Worm (Caenorhabditis elegans) whole organism, young adult: ENCODE data around the gene R13A1.10.
A peak's percentile ranks its signal among the peaks of the same experiment; 100 is the strongest.

Experiments
- C06A6.2 ChIP-seq: fragments of 200-800 bp; sonication (Bioruptor generic); conservative IDR thresholded peaks from 2 replicates; pipeline ENCODE4 v1.3.6; 2022; ENCODE audit warnings: missing genetic modification characterization, missing compliant biosample characterization
- D2030.7 ChIP-seq: fragments of 200-800 bp; sonication (Bioruptor generic); IDR thresholded peaks from 2 replicates; pipeline ENCODE4 v1.3.6; 2022; ENCODE audit warnings: missing genetic modification reagents, missing genetic modification characterization, missing compliant biosample characterization
- F10E7.11 ChIP-seq: sonication (generic microtip); optimal IDR thresholded peaks from 2 replicates; lab custom pipeline; 2017; ENCODE audit warnings: mild to moderate bottlenecking, missing genetic modification characterization, moderate library complexity, missing compliant biosample characterization
- F22D6.2 ChIP-seq: sonication (generic microtip); optimal IDR thresholded peaks from 2 replicates; lab custom pipeline; 2016; ENCODE audit warnings: mild to moderate bottlenecking, missing genetic modification characterization, missing compliant biosample characterization
- F23B12.7 ChIP-seq: sonication (generic microtip); optimal IDR thresholded peaks from 2 replicates; lab custom pipeline; 2017; ENCODE audit warnings: missing genetic modification characterization, mild to moderate bottlenecking, missing compliant biosample characterization, antibody characterized with exemption, moderate library complexity; ENCODE audit not compliant: insufficient read depth
- F52B5.7 ChIP-seq: sonication (generic microtip); optimal IDR thresholded peaks from 2 replicates; lab custom pipeline; 2016; ENCODE audit warnings: mild to moderate bottlenecking, missing genetic modification characterization, missing compliant biosample characterization
- F55B11.4 ChIP-seq: sonication (generic microtip); optimal IDR thresholded peaks from 2 replicates; lab custom pipeline; 2016; ENCODE audit warnings: missing compliant biosample characterization, missing genetic modification characterization, borderline replicate concordance; ENCODE audit not compliant: insufficient read depth
- F57A8.1 ChIP-seq: fragments of 200-800 bp; sonication (Bioruptor generic); optimal IDR thresholded peaks from 2 replicates; lab custom pipeline; 2018; ENCODE audit warnings: mild to moderate bottlenecking, missing genetic modification characterization, moderate library complexity, missing compliant biosample characterization
- T07F8.4 ChIP-seq: sonication (generic microtip); optimal IDR thresholded peaks from 2 replicates; lab custom pipeline; 2016; ENCODE audit warnings: mild to moderate bottlenecking, missing genetic modification characterization, moderate library complexity, missing compliant biosample characterization
- ama-1 ChIP-seq, 3 experiments: fragments of 150-350 bp in 1 of 3; sonication (generic microtip) in 2 of 3; optimal IDR thresholded peaks; 2 replicates each; lab custom pipeline; 2014 to 2018; ENCODE audit warnings: missing biosample characterization in 2 of 3, missing genetic modification characterization in 2 of 3, missing genetic modification reagents in 2 of 3
- aptf-3 ChIP-seq: fragments of 200-800 bp; sonication (Bioruptor generic); IDR thresholded peaks from 2 replicates; pipeline ENCODE4 v1.3.6; 2022; ENCODE audit warnings: missing genetic modification characterization, missing compliant biosample characterization
- athp-1 ChIP-seq: sonication (generic microtip); optimal IDR thresholded peaks from 2 replicates; lab custom pipeline; 2017; ENCODE audit warnings: mild to moderate bottlenecking, missing genetic modification characterization, missing compliant biosample characterization
- attf-3 ChIP-seq: fragments of 200-800 bp; sonication (Bioruptor generic); conservative IDR thresholded peaks from 2 replicates; pipeline ENCODE4 v1.3.6; 2022; ENCODE audit warnings: missing genetic modification reagents, missing genetic modification characterization, missing compliant biosample characterization
- ceh-100 ChIP-seq: fragments of 200-800 bp; sonication (Bioruptor generic); IDR thresholded peaks from 2 replicates; pipeline ENCODE4 v1.3.6; 2022; ENCODE audit warnings: missing genetic modification reagents, missing genetic modification characterization, missing compliant biosample characterization
- ceh-27 ChIP-seq: fragments of 200-800 bp; sonication (Bioruptor generic); optimal IDR thresholded peaks from 2 replicates; lab custom pipeline; 2018; ENCODE audit warnings: mild to moderate bottlenecking, missing genetic modification characterization, moderate library complexity, missing compliant biosample characterization
- ceh-40 ChIP-seq: fragments of 200-800 bp; sonication (Bioruptor generic); IDR thresholded peaks from 2 replicates; pipeline ENCODE4 v1.3.6; 2022; ENCODE audit warnings: missing genetic modification characterization, missing compliant biosample characterization
- ceh-79 ChIP-seq: sonication (generic microtip); optimal IDR thresholded peaks from 2 replicates; lab custom pipeline; 2017; ENCODE audit warnings: mild to moderate bottlenecking, missing genetic modification characterization, missing compliant biosample characterization
- die-1 ChIP-seq: sonication (generic microtip); optimal IDR thresholded peaks from 2 replicates; lab custom pipeline; 2016; ENCODE audit warnings: missing genotype, mild to moderate bottlenecking, missing genetic modification characterization, missing compliant biosample characterization
- egl-44 ChIP-seq: fragments of 200-800 bp; sonication (Bioruptor generic); IDR thresholded peaks from 2 replicates; pipeline ENCODE4 v1.3.6; 2022; ENCODE audit warnings: missing genetic modification reagents, missing genetic modification characterization, missing compliant biosample characterization
- ekl-4 ChIP-seq: fragments of 200-800 bp; sonication (Bioruptor generic); IDR thresholded peaks from 2 replicates; pipeline ENCODE4 v1.3.6; 2022; ENCODE audit warnings: missing genetic modification reagents, missing genetic modification characterization, missing compliant biosample characterization
- ets-4 ChIP-seq: fragments of 200-800 bp; sonication (Bioruptor generic); optimal IDR thresholded peaks from 2 replicates; lab custom pipeline; 2018; ENCODE audit warnings: mild to moderate bottlenecking, missing genetic modification characterization, missing compliant biosample characterization
- fkh-3 ChIP-seq: sonication (generic microtip); optimal IDR thresholded peaks from 2 replicates; lab custom pipeline; 2016; ENCODE audit warnings: mild to moderate bottlenecking, missing genetic modification characterization, missing compliant biosample characterization
- gei-17 ChIP-seq: fragments of 200-800 bp; sonication (Bioruptor generic); optimal IDR thresholded peaks from 2 replicates; lab custom pipeline; 2018; ENCODE audit warnings: mild to moderate bottlenecking, missing genetic modification characterization, missing compliant biosample characterization
- him-1 ChIP-seq: sonication (generic microtip); optimal IDR thresholded peaks from 2 replicates; lab custom pipeline; 2016; ENCODE audit warnings: missing genotype, missing genetic modification reagents, missing genetic modification characterization, missing compliant biosample characterization
- hrde-1 ChIP-seq: sonication (generic microtip); optimal IDR thresholded peaks from 2 replicates; lab custom pipeline; 2016; ENCODE audit warnings: missing genetic modification characterization, mild to moderate bottlenecking, missing compliant biosample characterization, moderate library complexity, missing genotype, missing genetic modification reagents, borderline replicate concordance
- lag-1 ChIP-seq: fragments of 200-800 bp; sonication (Bioruptor generic); IDR thresholded peaks from 2 replicates; pipeline ENCODE4 v1.3.6; 2022; ENCODE audit warnings: missing genetic modification reagents, missing genetic modification characterization, missing compliant biosample characterization
- let-607 ChIP-seq, 2 experiments: fragments of 200-800 bp in 1 of 2; sonication (Bioruptor generic) in 1 of 2; sonication (generic microtip) in 1 of 2; optimal IDR thresholded peaks; 2 replicates each; lab custom pipeline; 2016 to 2018; ENCODE audit warnings: mild to moderate bottlenecking in 2 of 2, missing compliant biosample characterization in 2 of 2, missing genetic modification characterization in 2 of 2, moderate library complexity in 2 of 2, missing genotype in 1 of 2
- lin-26 ChIP-seq: fragments of 200-800 bp; sonication (Bioruptor generic); IDR thresholded peaks from 2 replicates; pipeline ENCODE4 v1.3.6; 2022; ENCODE audit warnings: missing genetic modification reagents, missing genetic modification characterization, missing compliant biosample characterization
- lsl-1 ChIP-seq: fragments of 200-800 bp; sonication (Bioruptor generic); optimal IDR thresholded peaks from 2 replicates; lab custom pipeline; 2018; ENCODE audit warnings: mild to moderate bottlenecking, missing genetic modification characterization, moderate library complexity, missing compliant biosample characterization
- madf-6 ChIP-seq: fragments of 200-800 bp; sonication (Bioruptor generic); IDR thresholded peaks from 2 replicates; pipeline ENCODE4 v1.3.6; 2022; ENCODE audit warnings: missing genetic modification reagents, missing genetic modification characterization, missing compliant biosample characterization
- mxl-1 ChIP-seq: sonication (generic microtip); optimal IDR thresholded peaks from 2 replicates; lab custom pipeline; 2016; ENCODE audit warnings: missing genetic modification characterization, missing compliant biosample characterization
- nfya-1 ChIP-seq: sonication (generic microtip); optimal IDR thresholded peaks from 2 replicates; lab custom pipeline; 2017; ENCODE audit warnings: antibody characterized with exemption, missing compliant biosample characterization, missing genetic modification characterization, borderline replicate concordance; ENCODE audit not compliant: insufficient read depth
- nfyb-1 ChIP-seq: fragments of 200-800 bp; sonication (Bioruptor generic); IDR thresholded peaks from 2 replicates; pipeline ENCODE4 v1.3.6; 2022; ENCODE audit warnings: missing genetic modification reagents, missing genetic modification characterization, missing compliant biosample characterization
- nhr-179 ChIP-seq: sonication (generic microtip); optimal IDR thresholded peaks from 2 replicates; lab custom pipeline; 2016; ENCODE audit warnings: mild to moderate bottlenecking, missing genetic modification characterization, missing compliant biosample characterization
- nhr-80 ChIP-seq: sonication (generic microtip); optimal IDR thresholded peaks from 2 replicates; lab custom pipeline; 2016; ENCODE audit warnings: missing genetic modification characterization, missing compliant biosample characterization
- rec-8 ChIP-seq, 2 experiments: sonication (generic microtip); optimal IDR thresholded peaks; 2 replicates each; lab custom pipeline; 2016; ENCODE audit warnings: mild to moderate bottlenecking in 2 of 2, missing genetic modification characterization in 2 of 2, missing genetic modification reagents in 2 of 2, missing genotype in 2 of 2, missing biosample characterization in 1 of 2, missing compliant biosample characterization in 1 of 2, moderate library complexity in 1 of 2
- somi-1 ChIP-seq: fragments of 200-800 bp; sonication (Bioruptor generic); optimal IDR thresholded peaks from 2 replicates; lab custom pipeline; 2018; ENCODE audit warnings: mild to moderate bottlenecking, missing genetic modification characterization, missing compliant biosample characterization
- tbp1 ChIP-seq: fragments of 200-800 bp; sonication (Bioruptor generic); optimal IDR thresholded peaks from 2 replicates; lab custom pipeline; 2018; ENCODE audit warnings: mild to moderate bottlenecking, missing genetic modification characterization, missing compliant biosample characterization
- zim-3 ChIP-seq: sonication (generic microtip); optimal IDR thresholded peaks from 2 replicates; lab custom pipeline; 2017; ENCODE audit warnings: mild to moderate bottlenecking, missing genetic modification characterization, moderate library complexity, missing compliant biosample characterization
- ztf-25 ChIP-seq: fragments of 200-800 bp; sonication (Bioruptor generic); IDR thresholded peaks from 2 replicates; pipeline ENCODE4 v1.3.6; 2022; ENCODE audit warnings: missing genetic modification reagents, missing genetic modification characterization, missing compliant biosample characterization
- ztf-3 ChIP-seq: fragments of 200-800 bp; sonication (Bioruptor generic); optimal IDR thresholded peaks from 2 replicates; lab custom pipeline; 2018; ENCODE audit warnings: mild to moderate bottlenecking, missing genetic modification characterization, missing compliant biosample characterization

The R13A1.10 gene

DNA sequence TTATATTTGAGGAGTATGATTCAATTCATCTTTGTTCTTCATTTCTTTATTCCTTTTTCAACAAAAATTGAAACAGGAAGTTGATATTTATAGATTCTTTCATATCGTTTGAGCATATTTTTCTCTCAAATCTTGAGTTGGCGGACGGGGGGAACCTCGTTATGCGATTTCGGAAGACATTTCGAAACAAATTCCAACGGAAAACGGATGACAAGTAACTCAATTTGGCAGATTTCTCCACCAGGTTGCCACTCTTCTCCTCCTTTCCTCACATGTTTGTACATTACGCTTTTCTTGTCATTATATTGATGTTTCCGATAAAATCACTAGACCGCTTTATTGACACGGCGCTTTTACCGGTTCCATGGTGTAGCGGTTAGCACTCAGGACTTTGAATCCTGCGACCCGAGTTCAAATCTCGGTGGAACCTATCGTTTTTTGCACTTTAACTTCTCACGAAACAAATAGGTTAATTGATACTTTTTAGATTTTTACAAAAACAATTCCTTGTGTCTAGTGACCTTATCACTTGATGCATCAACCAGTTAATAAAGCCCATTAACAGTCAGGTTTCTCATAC, 48.1 kb upstream of the R13A1.10 start (continued):
- TF ChIP-seq ets-4 (GFP tag; lab: Kevin White, UChicago) (no peak), nfya-1 (tag; lab: Kevin White, UChicago) (no peak), D2030.7 (GFP tag; lab: Robert Waterston, UW) (0 out of 2 replicates have a peak, but pooled peaks have one; percentile 32), him-1 (peak; percentile 54), fkh-3 (tag; lab: Kevin White, UChicago) (no peak), madf-6 (GFP tag; lab: Robert Waterston, UW) (no peak), lin-26 (GFP tag; lab: Robert Waterston, UW) (peak; percentile 79; the same call in 1 of the 2 replicates), nfyb-1 (GFP tag; lab: Robert Waterston, UW) (no peak), F23B12.7 (tag; lab: Kevin White, UChicago) (peak; percentile 39), die-1 (tag; lab: Kevin White, UChicago) (peak; percentile 37), gei-17 (no peak), ztf-3 (GFP tag; lab: Kevin White, UChicago) (no peak), F57A8.1 (GFP tag; lab: Kevin White, UChicago) (no peak), nhr-179 (no peak), zim-3 (tag; lab: Kevin White, UChicago) (no peak), hrde-1 (tag; lab: Kevin White, UChicago) (no peak), ceh-40 (GFP tag; lab: Robert Waterston, UW) (no peak), lsl-1 (GFP tag; lab: Kevin White, UChicago) (no peak), somi-1 (GFP tag; lab: Kevin White, UChicago) (no peak), ceh-100 (GFP tag; lab: Robert Waterston, UW) (no peak), tbp1 (GFP tag; lab: Kevin White, UChicago) (peak; percentile 91), ztf-25 (GFP tag; lab: Robert Waterston, UW) (0 out of 2 replicates have a peak, but pooled peaks have one; percentile 9), nhr-80 (tag; lab: Kevin White, UChicago) (no peak), F22D6.2 (tag; lab: Kevin White, UChicago) (no peak), ceh-27 (GFP tag; lab: Kevin White, UChicago) (no peak), let-607 (tag; optimal IDR thresholded peaks at IDR 0.05; lab: Kevin White, UChicago) (no peak), F55B11.4 (tag; lab: Kevin White, UChicago) (no peak), T07F8.4 (no peak)
- TF ChIP-seq, all 124 proteins: peak for 12

DNA sequence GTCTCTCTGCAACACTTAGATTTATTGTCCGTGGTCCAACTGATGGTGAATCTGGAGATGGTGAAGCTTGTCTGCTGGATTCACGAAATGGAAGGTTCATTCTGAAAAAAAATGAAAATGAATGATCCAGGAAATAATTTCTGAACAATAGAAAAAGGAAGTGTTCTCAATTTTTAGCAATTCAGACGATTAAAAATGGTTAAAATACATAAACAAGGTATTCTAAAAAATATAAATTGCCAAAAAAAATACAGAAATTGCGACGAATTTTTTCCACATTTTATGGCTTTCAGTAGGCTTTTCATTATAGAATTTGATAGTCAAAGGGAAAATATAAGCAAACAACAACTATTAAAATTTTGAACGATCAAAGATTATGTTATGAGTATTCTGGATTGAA, 36.2 kb upstream of the R13A1.10 start, which contains the start of gene glb-2:
Gene glb-2 (minus strand): TSS at position 101 of the 400 bp plus-strand sequence.
- TF ChIP-seq mxl-1 (no peak), D2030.7 (GFP tag; lab: Robert Waterston, UW) (no peak), somi-1 (GFP tag; lab: Kevin White, UChicago) (no peak), C06A6.2 (GFP tag; lab: Robert Waterston, UW) (no peak), egl-44 (no peak), him-1 (no peak), ceh-27 (GFP tag; lab: Kevin White, UChicago) (no peak), attf-3 (GFP tag; lab: Robert Waterston, UW) (no peak), lag-1 (GFP tag; lab: Robert Waterston, UW) (no peak), ekl-4 (GFP tag; lab: Robert Waterston, UW) (no peak), F10E7.11 (tag; lab: Kevin White, UChicago) (no peak), ama-1 (optimal IDR thresholded peaks at IDR 0.05; lab: Kevin White, UChicago) (no peak), ama-1 (GFP tag; optimal IDR thresholded peaks at IDR 0.05; lab: Kevin White, UChicago) (no peak), F52B5.7 (tag; lab: Kevin White, UChicago) (no peak), aptf-3 (no peak), ceh-79 (tag; lab: Kevin White, UChicago) (no peak), nfyb-1 (GFP tag; lab: Robert Waterston, UW) (no peak), athp-1 (tag; lab: Kevin White, UChicago) (no peak), rec-8 (tag; optimal IDR thresholded peaks at IDR 0.05; lab: Kevin White, UChicago) (no peak)
